Worm (Caenorhabditis elegans) whole organism, L1 larva: ENCODE data around the gene eat-6.

Experiments
- Y116A8C.19 ChIP-seq: sonication (generic microtip); optimal IDR thresholded peaks from 2 replicates; lab custom pipeline; 2016; ENCODE audit warnings: missing compliant biosample characterization, missing genetic modification characterization, borderline replicate concordance
- aha-1 ChIP-seq: fragments of 150-350 bp; optimal IDR thresholded peaks from 2 replicates; lab custom pipeline; 2014; ENCODE audit warnings: missing biosample characterization, missing genetic modification characterization
- alr-1 ChIP-seq: fragments of 200-800 bp; sonication (Bioruptor generic); optimal IDR thresholded peaks from 2 replicates; lab custom pipeline; 2018; ENCODE audit warnings: borderline replicate concordance, mild to moderate bottlenecking, missing genetic modification characterization, missing compliant biosample characterization
- ceh-63 ChIP-seq: fragments of 200-800 bp; sonication (Bioruptor generic); optimal IDR thresholded peaks from 2 replicates; lab custom pipeline; 2018; ENCODE audit warnings: mild to moderate bottlenecking, missing genetic modification characterization, missing compliant biosample characterization
- ceh-8 ChIP-seq: fragments of 200-800 bp; sonication (Bioruptor generic); optimal IDR thresholded peaks from 2 replicates; lab custom pipeline; 2018; ENCODE audit warnings: mild to moderate bottlenecking, missing genetic modification characterization, moderate library complexity, missing compliant biosample characterization
- ceh-90 ChIP-seq: sonication (generic microtip); optimal IDR thresholded peaks from 2 replicates; lab custom pipeline; 2016; ENCODE audit warnings: missing genetic modification characterization, missing compliant biosample characterization
- ces-1 ChIP-seq: fragments of 150-350 bp; optimal IDR thresholded peaks from 2 replicates; lab custom pipeline; 2014; ENCODE audit warnings: missing biosample characterization, missing genetic modification reagents, missing genetic modification characterization
- dpl-1 ChIP-seq, 3 experiments: fragments of 150-350 bp in 2 of 3; sonication (generic microtip) in 1 of 3; optimal IDR thresholded peaks; 2 replicates each; lab custom pipeline; 2014 to 2017; ENCODE audit warnings: missing biosample characterization in 3 of 3, missing genetic modification characterization in 3 of 3, missing genetic modification reagents in 3 of 3
- dsc-1 ChIP-seq: sonication (generic microtip); optimal IDR thresholded peaks from 2 replicates; lab custom pipeline; 2016; ENCODE audit warnings: mild to moderate bottlenecking, missing genetic modification characterization, missing compliant biosample characterization
- efl-1 ChIP-seq, 4 experiments: fragments of 150-350 bp; optimal IDR thresholded peaks in 3 of 4; peaks in 1 of 4; 1 replicate in 1 of 4; 2 replicates in 3 of 4; lab custom pipeline; 2014; ENCODE audit warnings: missing biosample characterization in 2 of 4, missing genetic modification characterization in 2 of 4, missing genetic modification reagents in 2 of 4
- efl-3 ChIP-seq: fragments of 200-800 bp; sonication (Bioruptor generic); optimal IDR thresholded peaks from 2 replicates; lab custom pipeline; 2018; ENCODE audit warnings: mild to moderate bottlenecking, missing genetic modification characterization, missing compliant biosample characterization
- elt-2 ChIP-seq: sonication (generic microtip); optimal IDR thresholded peaks from 2 replicates; lab custom pipeline; 2016; ENCODE audit warnings: missing genetic modification characterization, mild to moderate bottlenecking, inconsistent platforms, missing compliant biosample characterization, missing genetic modification reagents
- elt-3 ChIP-seq, 6 experiments: fragments of 150-350 bp in 1 of 6; sonication (generic microtip); optimal IDR thresholded peaks; 2 replicates each; lab custom pipeline; 2017 to 2018; ENCODE audit warnings: missing biosample characterization in 6 of 6, missing genetic modification characterization in 6 of 6, inconsistent platforms in 1 of 6
- ets-5 ChIP-seq: fragments of 200-800 bp; sonication (Bioruptor generic); IDR thresholded peaks from 2 replicates; pipeline ENCODE4 v1.3.6; 2022; ENCODE audit warnings: missing genetic modification characterization, missing compliant biosample characterization
- fkh-10 ChIP-seq: sonication (generic microtip); optimal IDR thresholded peaks from 2 replicates; lab custom pipeline; 2017; ENCODE audit warnings: missing biosample characterization, missing genetic modification reagents, missing genetic modification characterization
- fos-1 ChIP-seq: fragments of 150-350 bp; optimal IDR thresholded peaks from 2 replicates; lab custom pipeline; 2014; ENCODE audit warnings: missing biosample characterization, missing genetic modification characterization
- grh-1 ChIP-seq: fragments of 200-800 bp; sonication (Bioruptor generic); IDR thresholded peaks from 2 replicates; pipeline ENCODE4 v1.3.6; 2022; ENCODE audit warnings: missing genetic modification reagents, missing genetic modification characterization, missing compliant biosample characterization
- hlh-17 ChIP-seq: fragments of 200-800 bp; sonication (Bioruptor generic); optimal IDR thresholded peaks from 2 replicates; lab custom pipeline; 2018; ENCODE audit warnings: missing genetic modification characterization, mild to moderate bottlenecking, missing compliant biosample characterization, moderate library complexity, borderline replicate concordance
- hpl-2 ChIP-seq: fragments of 150-350 bp; optimal IDR thresholded peaks from 2 replicates; lab custom pipeline; 2014; ENCODE audit warnings: missing biosample characterization, missing genetic modification reagents, missing genetic modification characterization
- lin-14 ChIP-seq: fragments of 200-800 bp; sonication (Bioruptor generic); optimal IDR thresholded peaks from 2 replicates; lab custom pipeline; 2018; ENCODE audit warnings: mild to moderate bottlenecking, missing genetic modification characterization, moderate library complexity, missing compliant biosample characterization
- lir-3 ChIP-seq: sonication (generic microtip); optimal IDR thresholded peaks from 2 replicates; lab custom pipeline; 2016; ENCODE audit warnings: mild to moderate bottlenecking, missing genetic modification characterization, moderate library complexity, missing compliant biosample characterization; ENCODE audit not compliant: poor library complexity
- lsy-2 ChIP-seq, 2 experiments: fragments of 150-350 bp; optimal IDR thresholded peaks; 2 replicates each; lab custom pipeline; 2014; ENCODE audit warnings: missing biosample characterization in 2 of 2, missing genetic modification characterization in 2 of 2
- mab-9 ChIP-seq: fragments of 200-800 bp; sonication (Bioruptor generic); IDR thresholded peaks from 2 replicates; pipeline ENCODE4 v1.3.6; 2022; ENCODE audit warnings: missing genetic modification reagents, missing genetic modification characterization, missing compliant biosample characterization
- mdl-1 ChIP-seq, 2 experiments: fragments of 150-350 bp; optimal IDR thresholded peaks; 2 replicates each; lab custom pipeline; 2014 to 2017; ENCODE audit warnings: missing biosample characterization in 2 of 2, missing genetic modification characterization in 2 of 2, inconsistent platforms in 1 of 2
- mef-2 ChIP-seq: fragments of 150-350 bp; optimal IDR thresholded peaks from 2 replicates; lab custom pipeline; 2014; ENCODE audit warnings: missing biosample characterization, missing genetic modification characterization
- nhr-11 ChIP-seq: fragments of 150-350 bp; optimal IDR thresholded peaks from 2 replicates; lab custom pipeline; 2014; ENCODE audit warnings: missing biosample characterization, missing genetic modification characterization
- nhr-19 ChIP-seq: fragments of 200-800 bp; sonication (Bioruptor generic); conservative IDR thresholded peaks from 2 replicates; pipeline ENCODE4 v1.3.6; 2022; ENCODE audit warnings: missing genetic modification characterization, missing compliant biosample characterization
- nhr-237 ChIP-seq: fragments of 150-350 bp; optimal IDR thresholded peaks from 2 replicates; lab custom pipeline; 2014; ENCODE audit warnings: missing biosample characterization, missing genetic modification characterization
- nhr-28 ChIP-seq: fragments of 150-350 bp; optimal IDR thresholded peaks from 2 replicates; lab custom pipeline; 2014; ENCODE audit warnings: missing biosample characterization, missing genetic modification characterization
- nhr-47 ChIP-seq: sonication (generic microtip); optimal IDR thresholded peaks from 2 replicates; lab custom pipeline; 2016; ENCODE audit warnings: mild to moderate bottlenecking, missing genetic modification characterization, moderate library complexity, missing compliant biosample characterization
- nhr-76 ChIP-seq: sonication (generic microtip); optimal IDR thresholded peaks from 2 replicates; lab custom pipeline; 2017; ENCODE audit warnings: missing biosample characterization, missing genetic modification characterization
- nhr-84 ChIP-seq: sonication (generic microtip); optimal IDR thresholded peaks from 2 replicates; lab custom pipeline; 2017; ENCODE audit warnings: missing biosample characterization, missing genetic modification characterization
- nhr-85 ChIP-seq: sonication (generic microtip); peaks from one replicate; lab custom pipeline; 2016; ENCODE audit warnings: missing genetic modification characterization, inconsistent platforms, missing compliant biosample characterization
- pag-3 ChIP-seq: sonication (generic microtip); optimal IDR thresholded peaks from 2 replicates; lab custom pipeline; 2017; ENCODE audit warnings: missing genetic modification characterization, mild to moderate bottlenecking, missing compliant biosample characterization, antibody characterized with exemption, borderline replicate concordance; ENCODE audit not compliant: insufficient read depth
- pqm-1 ChIP-seq: sonication (generic microtip); optimal IDR thresholded peaks from 3 replicates; lab custom pipeline; 2017; ENCODE audit warnings: missing biosample characterization, missing genetic modification characterization
- rnt-1 ChIP-seq: sonication (generic microtip); optimal IDR thresholded peaks from 2 replicates; lab custom pipeline; 2016; ENCODE audit warnings: mild to moderate bottlenecking, missing genetic modification characterization, moderate library complexity, missing compliant biosample characterization
- skn-1 ChIP-seq: fragments of 150-350 bp; optimal IDR thresholded peaks from 2 replicates; lab custom pipeline; 2014; ENCODE audit warnings: missing biosample characterization, missing genetic modification characterization
- snpc-4 ChIP-seq: fragments of 150-350 bp; optimal IDR thresholded peaks from 2 replicates; lab custom pipeline; 2014; ENCODE audit warnings: missing biosample characterization, missing genetic modification characterization
- snu-23 ChIP-seq: sonication (generic microtip); optimal IDR thresholded peaks from 2 replicates; lab custom pipeline; 2016; ENCODE audit warnings: missing genetic modification characterization, missing compliant biosample characterization
- sptf-1 ChIP-seq: fragments of 150-350 bp; optimal IDR thresholded peaks from 2 replicates; lab custom pipeline; 2014; ENCODE audit warnings: missing biosample characterization, missing genetic modification characterization
- unc-130 ChIP-seq: fragments of 150-350 bp; optimal IDR thresholded peaks from 2 replicates; lab custom pipeline; 2017; ENCODE audit warnings: missing biosample characterization, missing genetic modification characterization, inconsistent platforms
- vab-15 ChIP-seq: sonication (generic microtip); optimal IDR thresholded peaks from 2 replicates; lab custom pipeline; 2017; ENCODE audit warnings: missing genotype, mild to moderate bottlenecking, missing genetic modification characterization, missing compliant biosample characterization
- xbp-1 ChIP-seq: sonication (generic microtip); optimal IDR thresholded peaks from 2 replicates; lab custom pipeline; 2016; ENCODE audit warnings: missing genetic modification characterization, missing compliant biosample characterization
- zag-1 ChIP-seq: fragments of 150-350 bp; optimal IDR thresholded peaks from 2 replicates; lab custom pipeline; 2014; ENCODE audit warnings: missing biosample characterization, missing genetic modification characterization
- zip-4 ChIP-seq: fragments of 200-800 bp; sonication (Bioruptor generic); optimal IDR thresholded peaks from 2 replicates; lab custom pipeline; 2018; ENCODE audit warnings: mild to moderate bottlenecking, missing genetic modification characterization, moderate library complexity, missing compliant biosample characterization

eat-6 gene

ce11 chrV:13090130-13090770 lies 39.5 kb downstream of the eat-6 start, which contains the start of gene C34B4.4 (continued):
- TF ChIP-seq vab-15 (tag; lab: Kevin White, UChicago) = no peak
- no peak for TF ChIP-seq lir-3
- TF ChIP-seq elt-2 = peak; percentile 9
- no peak for TF ChIP-seq alr-1 (tag; lab: Kevin White, UChicago)
- no peak for TF ChIP-seq nhr-76 (tag; lab: Kevin White, UChicago)
- TF ChIP-seq nhr-47 (tag; lab: Kevin White, UChicago) = no peak
- peak; percentile 8 for TF ChIP-seq lin-14 (GFP tag; lab: Kevin White, UChicago)
- no peak for TF ChIP-seq rnt-1
- no peak for TF ChIP-seq nhr-11 (tag; lab: Kevin White, UChicago)
- no peak for TF ChIP-seq skn-1 (tag; lab: Kevin White, UChicago)
- TF ChIP-seq mab-9 (GFP tag; lab: Robert Waterston, UW) = 0 out of 2 replicates have a peak, but pooled peaks have one; percentile 33

ce11 chrV:13088485-13088884 lies 41.3 kb downstream of the eat-6 start:
- peak; percentile 64 for TF ChIP-seq nhr-85 (tag; lab: Kevin White, UChicago)
- peak; percentile 7 for TF ChIP-seq snu-23 (GFP tag; lab: Kevin White, UChicago)
- TF ChIP-seq ceh-63 = no peak
- no peak for TF ChIP-seq nhr-237 (tag; lab: Kevin White, UChicago)
- TF ChIP-seq dsc-1 (tag; lab: Kevin White, UChicago) = peak; percentile 1
- TF ChIP-seq, all 84 proteins: peak for 3

ce11 chrV:13085917-13086552 lies 43.8 kb downstream of the eat-6 start:
- no peak for TF ChIP-seq fkh-10 (GFP tag; lab: Kevin White, UChicago)
- peak; percentile 77 for TF ChIP-seq mef-2
- no peak for TF ChIP-seq snpc-4 (tag; lab: Kevin White, UChicago)
- no peak for TF ChIP-seq nhr-28 (tag; lab: Kevin White, UChicago)
- no peak for TF ChIP-seq sptf-1 (tag; lab: Kevin White, UChicago)
- no peak for TF ChIP-seq zag-1 (tag; lab: Kevin White, UChicago)
- TF ChIP-seq vab-15 (tag; lab: Kevin White, UChicago) = no peak
- TF ChIP-seq dpl-1 (GFP tag; optimal IDR thresholded peaks at IDR 0.05; lab: Kevin White, UChicago) = peak in 2 of 3 experiments; percentile 22 to 38
- TF ChIP-seq xbp-1 (tag; lab: Kevin White, UChicago) = peak; percentile 61
- no peak for TF ChIP-seq Y116A8C.19 (tag; lab: Kevin White, UChicago)
- TF ChIP-seq aha-1 (tag; lab: Kevin White, UChicago) = no peak
- TF ChIP-seq lsy-2 (tag; optimal IDR thresholded peaks at IDR 0.05; lab: Kevin White, UChicago) = peak; percentile 66 to 68
- TF ChIP-seq pag-3 (tag; lab: Kevin White, UChicago) = peak; percentile 65
- peak; percentile 25 for TF ChIP-seq dsc-1 (tag; lab: Kevin White, UChicago)
- TF ChIP-seq nhr-19 (GFP tag; lab: Robert Waterston, UW) = peak; percentile 100
- TF ChIP-seq unc-130 = peak; percentile 71
- no peak for TF ChIP-seq ceh-8 (GFP tag; lab: Kevin White, UChicago)
- TF ChIP-seq nhr-237 (tag; lab: Kevin White, UChicago) = peak; percentile 21
- TF ChIP-seq elt-3 (tag; optimal IDR thresholded peaks at IDR 0.05; lab: Kevin White, UChicago) = peak in 1 of 6 experiments; percentile 32
- no peak for TF ChIP-seq pqm-1 (tag; lab: Kevin White, UChicago)
- TF ChIP-seq ces-1 (GFP tag; lab: Kevin White, UChicago) = no peak
- peak; percentile 46 for TF ChIP-seq zip-4
- no peak for TF ChIP-seq ceh-90 (tag; lab: Kevin White, UChicago)
- no peak for TF ChIP-seq hlh-17 (GFP tag; lab: Kevin White, UChicago)
- peak in 1 of 2 experiments; percentile 40 for TF ChIP-seq mdl-1 (tag; optimal IDR thresholded peaks at IDR 0.05; lab: Kevin White, UChicago)
- TF ChIP-seq ets-5 (GFP tag; lab: Robert Waterston, UW) = no peak
- peak; percentile 44 to 52 for TF ChIP-seq efl-1 (optimal IDR thresholded peaks at IDR 0.05; lab: Kevin White, UChicago)
- peak; percentile 29 to 92 for TF ChIP-seq efl-1 (GFP tag; optimal IDR thresholded peaks at IDR 0.05 in 1 of 2; lab: Kevin White, UChicago)
- no peak for TF ChIP-seq nhr-84
- TF ChIP-seq mab-9 (GFP tag; lab: Robert Waterston, UW) = no peak
- TF ChIP-seq hpl-2 (GFP tag; lab: Kevin White, UChicago) = no peak
- peak; percentile 6 for TF ChIP-seq fos-1 (tag; lab: Kevin White, UChicago)
- peak; percentile 65 for TF ChIP-seq grh-1
- peak; percentile 73 for TF ChIP-seq nhr-47 (tag; lab: Kevin White, UChicago)
- TF ChIP-seq nhr-85 (tag; lab: Kevin White, UChicago) = peak; percentile 85
- no peak for TF ChIP-seq efl-3 (GFP tag; lab: Kevin White, UChicago)
